Worm (Caenorhabditis elegans) whole organism, L4 larva: ENCODE measurements around the gene K11H12.5.

ENCODE experiments used
- F26F4.8 ChIP-seq: fragments of 200-800 bp; sonication (Bioruptor generic); conservative IDR thresholded peaks from 2 replicates; pipeline ENCODE4 v1.3.6; 2022; ENCODE audit warnings: missing genetic modification characterization, missing compliant biosample characterization
- F44E2.7 ChIP-seq: fragments of 200-800 bp; sonication (Bioruptor generic); IDR thresholded peaks from 2 replicates; pipeline ENCODE4 v2.1.2; 2022; ENCODE audit warnings: missing genetic modification characterization, missing compliant biosample characterization
- F49E8.2 ChIP-seq: sonication (generic microtip); optimal IDR thresholded peaks from 2 replicates; lab custom pipeline; 2016; ENCODE audit warnings: missing compliant biosample characterization, mild to moderate bottlenecking, missing genetic modification characterization, borderline replicate concordance
- T26A8.4 ChIP-seq: fragments of 200-800 bp; sonication (Bioruptor generic); IDR thresholded peaks from 2 replicates; pipeline ENCODE4 v1.3.6; 2022; ENCODE audit warnings: missing genetic modification characterization, missing compliant biosample characterization
- Y105C5A.15 ChIP-seq: fragments of 200-800 bp; sonication (Bioruptor generic); IDR thresholded peaks from 2 replicates; pipeline ENCODE4 v1.3.6; 2022; ENCODE audit warnings: missing genetic modification characterization, missing compliant biosample characterization
- Y48G9A.11 ChIP-seq: fragments of 200-800 bp; sonication (Bioruptor generic); IDR thresholded peaks from 2 replicates; pipeline ENCODE4 v1.3.6; 2022; ENCODE audit warnings: missing genetic modification reagents, missing genetic modification characterization, missing compliant biosample characterization
- Y5F2A.4 ChIP-seq: fragments of 200-800 bp; sonication (Bioruptor generic); optimal IDR thresholded peaks from 2 replicates; lab custom pipeline; 2018; ENCODE audit warnings: mild to moderate bottlenecking, missing genetic modification characterization, missing compliant biosample characterization
- Y75B8A.6 ChIP-seq: fragments of 200-800 bp; sonication (Bioruptor generic); IDR thresholded peaks from 2 replicates; pipeline ENCODE4 v1.3.6; 2022; ENCODE audit warnings: missing genetic modification reagents, missing genetic modification characterization, missing compliant biosample characterization
- aly-2 ChIP-seq: sonication (generic microtip); optimal IDR thresholded peaks from 2 replicates; lab custom pipeline; 2018; ENCODE audit warnings: missing biosample characterization, missing genetic modification characterization
- ama-1 ChIP-seq: fragments of 150-350 bp; optimal IDR thresholded peaks from 2 replicates; lab custom pipeline; 2014; ENCODE audit warnings: inconsistent platforms, mixed read lengths
- arid-1 ChIP-seq: fragments of 200-800 bp; sonication (Bioruptor generic); conservative IDR thresholded peaks from 2 replicates; pipeline ENCODE4 v1.3.6; 2022; ENCODE audit warnings: missing genetic modification reagents, missing genetic modification characterization, missing compliant biosample characterization
- ceh-32 ChIP-seq: sonication (generic microtip); optimal IDR thresholded peaks from 2 replicates; lab custom pipeline; 2016; ENCODE audit warnings: mild to moderate bottlenecking, missing genetic modification characterization, missing compliant biosample characterization; ENCODE audit not compliant: poor library complexity
- ceh-44 ChIP-seq: fragments of 200-800 bp; sonication (Bioruptor generic); IDR thresholded peaks from 2 replicates; pipeline ENCODE4 v1.3.6; 2022; ENCODE audit warnings: missing genetic modification reagents, missing genetic modification characterization, missing compliant biosample characterization
- ceh-62 ChIP-seq: sonication (generic microtip); optimal IDR thresholded peaks from 2 replicates; lab custom pipeline; 2017; ENCODE audit warnings: missing biosample characterization, missing genetic modification characterization
- daf-16 ChIP-seq, 3 experiments: sonication (generic microtip); optimal IDR thresholded peaks; 2 replicates each; lab custom pipeline; 2016 to 2017; ENCODE audit warnings: missing genetic modification characterization in 3 of 3, missing genetic modification reagents in 3 of 3, mild to moderate bottlenecking in 2 of 3, missing compliant biosample characterization in 2 of 3, missing biosample characterization in 1 of 3, moderate library complexity in 1 of 3
- daf-19 ChIP-seq: fragments of 200-800 bp; sonication (Bioruptor generic); conservative IDR thresholded peaks from 2 replicates; pipeline ENCODE4 v1.3.6; 2022; ENCODE audit warnings: missing genetic modification characterization, missing compliant biosample characterization
- dmd-8 ChIP-seq: fragments of 200-800 bp; sonication (Bioruptor generic); IDR thresholded peaks from 2 replicates; pipeline ENCODE4 v1.3.6; 2022; ENCODE audit warnings: missing genetic modification characterization, missing compliant biosample characterization
- egl-43 ChIP-seq: fragments of 200-800 bp; sonication (Bioruptor generic); IDR thresholded peaks from 2 replicates; pipeline ENCODE4 v1.3.6; 2022; ENCODE audit warnings: missing genetic modification reagents, missing genetic modification characterization, missing compliant biosample characterization
- fos-1 ChIP-seq: fragments of 150-350 bp; optimal IDR thresholded peaks from 2 replicates; lab custom pipeline; 2014; ENCODE audit warnings: missing biosample characterization, missing genetic modification characterization
- gei-8 ChIP-seq: fragments of 200-800 bp; sonication (Bioruptor generic); optimal IDR thresholded peaks from 2 replicates; lab custom pipeline; 2018; ENCODE audit warnings: mild to moderate bottlenecking, missing genetic modification characterization, missing compliant biosample characterization
- hif-1 ChIP-seq, 2 experiments: sonication (generic microtip); optimal IDR thresholded peaks; 2 replicates each; lab custom pipeline; 2016 to 2017; ENCODE audit warnings: missing compliant biosample characterization in 2 of 2, missing genetic modification characterization in 2 of 2, missing genetic modification reagents in 2 of 2, missing genotype in 2 of 2, mild to moderate bottlenecking in 1 of 2
- hlh-11 ChIP-seq: fragments of 200-800 bp; sonication (Bioruptor generic); optimal IDR thresholded peaks from 2 replicates; lab custom pipeline; 2018; ENCODE audit warnings: mild to moderate bottlenecking, missing genetic modification characterization, missing compliant biosample characterization
- lim-7 ChIP-seq: fragments of 200-800 bp; sonication (Bioruptor generic); IDR thresholded peaks from 2 replicates; pipeline ENCODE4 v1.3.6; 2022; ENCODE audit warnings: missing genetic modification characterization, missing compliant biosample characterization
- lin-1 ChIP-seq: fragments of 200-800 bp; sonication (Bioruptor generic); IDR thresholded peaks from 2 replicates; pipeline ENCODE4 v1.3.6; 2022; ENCODE audit warnings: missing genetic modification reagents, missing genetic modification characterization, missing compliant biosample characterization
- lin-15B ChIP-seq: fragments of 150-350 bp; sonication (generic microtip); optimal IDR thresholded peaks from 3 replicates; lab custom pipeline; 2014; ENCODE audit warnings: missing biosample characterization, missing genetic modification characterization
- lin-38 ChIP-seq: fragments of 200-800 bp; sonication (Bioruptor generic); IDR thresholded peaks from 2 replicates; pipeline ENCODE4 v1.3.6; 2022; ENCODE audit warnings: missing genetic modification reagents, missing genetic modification characterization, missing compliant biosample characterization
- lsy-2 ChIP-seq, 2 experiments: fragments of 150-350 bp in 1 of 2; sonication (generic microtip) in 1 of 2; optimal IDR thresholded peaks; 2 replicates each; lab custom pipeline; 2014 to 2017; ENCODE audit warnings: missing biosample characterization in 2 of 2, missing genetic modification characterization in 2 of 2
- mdt-29 ChIP-seq: fragments of 200-800 bp; sonication (Bioruptor generic); IDR thresholded peaks from 2 replicates; pipeline ENCODE4 v1.3.6; 2022; ENCODE audit warnings: missing genetic modification reagents, missing genetic modification characterization, missing compliant biosample characterization
- mxl-2 ChIP-seq: fragments of 200-800 bp; sonication (Bioruptor generic); conservative IDR thresholded peaks from 2 replicates; pipeline ENCODE4 v1.3.6; 2022; ENCODE audit warnings: missing genetic modification reagents, missing genetic modification characterization, missing compliant biosample characterization
- nhr-11 ChIP-seq: fragments of 150-350 bp; optimal IDR thresholded peaks from 2 replicates; lab custom pipeline; 2014; ENCODE audit warnings: missing biosample characterization, missing genetic modification characterization
- nhr-111 ChIP-seq: fragments of 200-800 bp; sonication (Bioruptor generic); optimal IDR thresholded peaks from 2 replicates; lab custom pipeline; 2018; ENCODE audit warnings: mild to moderate bottlenecking, missing genetic modification characterization, missing compliant biosample characterization
- nhr-42 ChIP-seq: fragments of 200-800 bp; sonication (Bioruptor generic); IDR thresholded peaks from 2 replicates; pipeline ENCODE4 v1.3.6; 2022; ENCODE audit warnings: missing genetic modification characterization, missing compliant biosample characterization
- pha-4 ChIP-seq, 2 experiments: fragments of 150-350 bp in 1 of 2; fragments of 200-800 bp in 1 of 2; sonication (Bioruptor generic) in 1 of 2; IDR thresholded peaks in 1 of 2; optimal IDR thresholded peaks in 1 of 2; 2 replicates each; pipeline versions ENCODE4 v1.3.6 to Lab custom; 2014 to 2022; ENCODE audit warnings: missing genetic modification characterization in 2 of 2, missing genetic modification reagents in 2 of 2, missing biosample characterization in 1 of 2, missing compliant biosample characterization in 1 of 2
- php-3 ChIP-seq: fragments of 200-800 bp; sonication (Bioruptor generic); IDR thresholded peaks from 2 replicates; pipeline ENCODE4 v1.3.6; 2022; ENCODE audit warnings: missing genetic modification reagents, missing genetic modification characterization, missing compliant biosample characterization
- set-16 ChIP-seq: fragments of 200-800 bp; sonication (Bioruptor generic); IDR thresholded peaks from 2 replicates; pipeline ENCODE4 v1.3.6; 2022; ENCODE audit warnings: missing genetic modification reagents, missing genetic modification characterization, missing compliant biosample characterization
- snpc-1.2 ChIP-seq: fragments of 200-800 bp; sonication (Bioruptor generic); IDR thresholded peaks from 2 replicates; pipeline ENCODE4 v1.3.6; 2022; ENCODE audit warnings: missing genetic modification reagents, missing genetic modification characterization, missing compliant biosample characterization
- spr-1 ChIP-seq: sonication (generic microtip); optimal IDR thresholded peaks from 2 replicates; lab custom pipeline; 2016; ENCODE audit warnings: mild to moderate bottlenecking, missing genetic modification characterization, missing compliant biosample characterization
- tra-1 ChIP-seq: fragments of 200-800 bp; sonication (Bioruptor generic); IDR thresholded peaks from 2 replicates; pipeline ENCODE4 v1.3.6; 2022; ENCODE audit warnings: missing genetic modification reagents, missing genetic modification characterization, missing compliant biosample characterization
- unc-62 ChIP-seq, 3 experiments: fragments of 150-350 bp in 1 of 3; sonication (generic microtip); optimal IDR thresholded peaks in 2 of 3; peaks in 1 of 3; 1 replicate in 1 of 3; 2 replicates in 2 of 3; lab custom pipeline; 2014 to 2017; ENCODE audit warnings: missing biosample characterization in 3 of 3, missing genetic modification characterization in 3 of 3, missing genetic modification reagents in 3 of 3, missing genotype in 1 of 3
- vab-7 ChIP-seq: fragments of 200-800 bp; sonication (Bioruptor generic); IDR thresholded peaks from 2 replicates; pipeline ENCODE4 v1.3.6; 2022; ENCODE audit warnings: missing genetic modification reagents, missing genetic modification characterization, missing compliant biosample characterization
- zip-11 ChIP-seq: fragments of 200-800 bp; sonication (Bioruptor generic); IDR thresholded peaks from 2 replicates; pipeline ENCODE4 v1.3.6; 2022; ENCODE audit warnings: missing genetic modification characterization, missing compliant biosample characterization

The K11H12.5 gene

DNA sequence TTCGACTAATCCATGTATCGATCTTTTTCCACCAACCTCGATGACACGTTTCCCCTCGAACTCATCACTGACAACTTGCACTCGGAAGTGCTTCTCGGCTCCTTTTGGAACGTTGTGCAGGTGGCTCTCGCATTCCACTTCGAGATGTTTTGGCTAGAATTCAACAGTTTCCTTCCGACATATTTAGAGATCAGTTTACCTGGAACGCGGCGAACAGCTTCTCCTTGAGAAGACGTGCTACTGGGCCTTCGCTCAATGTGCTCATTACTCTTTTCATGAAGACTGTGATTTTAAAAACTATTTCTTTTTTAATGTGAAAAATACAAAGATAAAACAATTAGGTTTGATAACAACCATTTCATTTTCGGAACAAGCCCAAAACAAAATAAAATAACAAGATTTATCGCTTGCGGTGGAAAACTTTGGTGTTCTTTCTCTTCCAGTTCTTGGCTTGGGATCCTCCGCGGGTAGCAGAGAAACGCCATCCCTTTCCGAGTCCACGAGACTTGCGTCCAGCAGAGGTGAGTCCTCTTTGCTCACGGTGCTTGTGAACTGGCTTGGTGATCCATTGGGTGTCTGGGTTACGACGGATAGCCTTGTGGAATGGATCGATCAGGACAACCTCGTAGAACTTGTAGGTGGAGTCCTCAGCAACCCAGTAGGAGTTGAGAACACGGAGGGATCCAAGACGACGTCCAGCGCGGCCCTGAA is 23.1 kb upstream of the K11H12.5 start, which contains the start of gene K11H12.1:
Gene K11H12.1 (minus strand): TSS at position 284 of the 711 bp plus-strand sequence.
- TF ChIP-seq F49E8.2 (tag; lab: Kevin White, UChicago) (peak; percentile 53), unc-62 (GFP tag; optimal IDR thresholded peaks at IDR 0.05 in 1 of 2; lab: Kevin White, UChicago) (no peak), unc-62 (tag; optimal IDR thresholded peaks at IDR 0.05; lab: Kevin White, UChicago) (no peak), lim-7 (GFP tag; lab: Robert Waterston, UW) (peak; percentile 54; the same call in 1 of the 2 replicates), vab-7 (GFP tag; lab: Robert Waterston, UW) (0 out of 2 replicates have a peak, but pooled peaks have one; percentile 27), lin-1 (GFP tag; lab: Robert Waterston, UW) (peak; percentile 36; the same call in 1 of the 2 replicates), snpc-1.2 (GFP tag; lab: Robert Waterston, UW) (peak; percentile 72; the same call in 1 of the 2 replicates), mxl-2 (GFP tag; lab: Robert Waterston, UW) (no peak), daf-16 (GFP tag; optimal IDR thresholded peaks at IDR 0.05; lab: Kevin White, UChicago) (no peak), daf-16 (tag; optimal IDR thresholded peaks at IDR 0.05; lab: Kevin White, UChicago) (no peak), mdt-29 (GFP tag; lab: Robert Waterston, UW) (0 out of 2 replicates have a peak, but pooled peaks have one; percentile 18), Y48G9A.11 (GFP tag; lab: Robert Waterston, UW) (peak; percentile 51; the same call in 1 of the 2 replicates), nhr-111 (GFP tag; lab: Kevin White, UChicago) (peak; percentile 46), T26A8.4 (GFP tag; lab: Robert Waterston, UW) (0 out of 2 replicates have a peak, but pooled peaks have one; percentile 39), lin-38 (GFP tag; lab: Robert Waterston, UW) (peak; percentile 68), daf-19 (peak; percentile 76; the same call in 1 of the 2 replicates), set-16 (peak; percentile 34; the same call in 1 of the 2 replicates), dmd-8 (GFP tag; lab: Robert Waterston, UW) (peak; percentile 54; the same call in 1 of the 2 replicates), ceh-44 (GFP tag; lab: Robert Waterston, UW) (no peak), pha-4 (GFP tag; IDR thresholded peaks at IDR 0.05; lab: Robert Waterston, UW) (peak; percentile 43; the same call in 1 of the 2 replicates), pha-4 (tag; optimal IDR thresholded peaks at IDR 0.05; lab: Kevin White, UChicago) (no peak), Y5F2A.4 (GFP tag; lab: Kevin White, UChicago) (peak; percentile 8), tra-1 (GFP tag; lab: Robert Waterston, UW) (0 out of 2 replicates have a peak, but pooled peaks have one; percentile 17), Y105C5A.15 (GFP tag; lab: Robert Waterston, UW) (0 out of 2 replicates have a peak, but pooled peaks have one; percentile 12), php-3 (GFP tag; lab: Robert Waterston, UW) (no peak), lsy-2 (tag; optimal IDR thresholded peaks at IDR 0.05; lab: Kevin White, UChicago) (peak in 1 of 2 experiments; percentile 8)

ce11 chrIV:654526-655440 is 21.6 kb upstream of the K11H12.5 start, which contains the start of the genes rpl-15 and K11H12.8:
Gene rpl-15 (minus strand): TSS chrIV:654576.
Gene K11H12.8 (plus strand): TSS chrIV:655390.
- TF ChIP-seq F44E2.7 (GFP tag; lab: Robert Waterston, UW) (peak; percentile 91; the same call in 1 of the 2 replicates), ama-1 (lab: Kevin White, UChicago) (peak; percentile 64), hlh-11 (tag; lab: Kevin White, UChicago) (peak; percentile 100), ceh-32 (tag; lab: Kevin White, UChicago) (peak; percentile 90), ceh-62 (tag; lab: Kevin White, UChicago) (peak; percentile 35), F26F4.8 (GFP tag; lab: Robert Waterston, UW) (peak; percentile 71; the same call in 1 of the 2 replicates), Y105C5A.15 (GFP tag; lab: Robert Waterston, UW) (peak; percentile 97), php-3 (GFP tag; lab: Robert Waterston, UW) (peak; percentile 98), hif-1 (tag; optimal IDR thresholded peaks at IDR 0.05; lab: Kevin White, UChicago) (peak; percentile 90 to 98), nhr-11 (peak; percentile 100), lin-15B (tag; lab: Kevin White, UChicago) (peak; percentile 96), Y75B8A.6 (GFP tag; lab: Robert Waterston, UW) (peak; percentile 99), zip-11 (peak; percentile 70; the same call in 1 of the 2 replicates), gei-8 (GFP tag; lab: Kevin White, UChicago) (peak; percentile 89), Y5F2A.4 (GFP tag; lab: Kevin White, UChicago) (peak; percentile 96), arid-1 (GFP tag; lab: Robert Waterston, UW) (peak; percentile 99), fos-1 (tag; lab: Kevin White, UChicago) (peak; percentile 93), nhr-42 (peak; percentile 99), spr-1 (tag; lab: Kevin White, UChicago) (peak; percentile 98), dmd-8 (GFP tag; lab: Robert Waterston, UW) (peak; percentile 93), aly-2 (tag; lab: Kevin White, UChicago) (no peak), egl-43 (GFP tag; lab: Robert Waterston, UW) (peak; percentile 98), vab-7 (GFP tag; lab: Robert Waterston, UW) (peak; percentile 99)
